Worm (Caenorhabditis elegans) whole organism, L4 larva: Measurements from ENCODE around the gene dve-1.

Experiments
- F10B5.3 ChIP-seq: sonication (generic microtip); optimal IDR thresholded peaks from 2 replicates; lab custom pipeline; 2016; ENCODE audit warnings: mild to moderate bottlenecking, missing genetic modification characterization, missing compliant biosample characterization
- F37D6.2 ChIP-seq: sonication (generic microtip); optimal IDR thresholded peaks from 2 replicates; lab custom pipeline; 2016; ENCODE audit warnings: mild to moderate bottlenecking, missing genetic modification characterization, missing compliant biosample characterization
- F44E2.7 ChIP-seq: fragments of 200-800 bp; sonication (Bioruptor generic); IDR thresholded peaks from 2 replicates; pipeline ENCODE4 v2.1.2; 2022; ENCODE audit warnings: missing genetic modification characterization, missing compliant biosample characterization
- T20F7.1 ChIP-seq: fragments of 200-800 bp; sonication (Bioruptor generic); optimal IDR thresholded peaks from 2 replicates; lab custom pipeline; 2018; ENCODE audit warnings: mild to moderate bottlenecking, missing genetic modification characterization, missing compliant biosample characterization
- Y48G9A.11 ChIP-seq: fragments of 200-800 bp; sonication (Bioruptor generic); IDR thresholded peaks from 2 replicates; pipeline ENCODE4 v1.3.6; 2022; ENCODE audit warnings: missing genetic modification reagents, missing genetic modification characterization, missing compliant biosample characterization
- ZK546.5 ChIP-seq, 2 experiments: sonication (generic microtip); optimal IDR thresholded peaks; 2 replicates each; lab custom pipeline; 2017; ENCODE audit warnings: missing biosample characterization in 2 of 2, missing genetic modification characterization in 2 of 2
- aha-1 ChIP-seq: fragments of 150-350 bp; peaks from one replicate; lab custom pipeline; 2014; ENCODE audit warnings: missing biosample characterization, missing genetic modification characterization
- aly-2 ChIP-seq: sonication (generic microtip); optimal IDR thresholded peaks from 2 replicates; lab custom pipeline; 2018; ENCODE audit warnings: missing biosample characterization, missing genetic modification characterization
- ceh-44 ChIP-seq: fragments of 200-800 bp; sonication (Bioruptor generic); IDR thresholded peaks from 2 replicates; pipeline ENCODE4 v1.3.6; 2022; ENCODE audit warnings: missing genetic modification reagents, missing genetic modification characterization, missing compliant biosample characterization
- cey-2 ChIP-seq: sonication (generic microtip); optimal IDR thresholded peaks from 3 replicates; lab custom pipeline; 2017; ENCODE audit warnings: missing genetic modification characterization, mild to moderate bottlenecking, missing compliant biosample characterization, antibody characterized with exemption, borderline replicate concordance; ENCODE audit not compliant: insufficient read depth
- daf-16 ChIP-seq, 3 experiments: sonication (generic microtip); optimal IDR thresholded peaks; 2 replicates each; lab custom pipeline; 2016 to 2017; ENCODE audit warnings: missing genetic modification characterization in 3 of 3, missing genetic modification reagents in 3 of 3, mild to moderate bottlenecking in 2 of 3, missing compliant biosample characterization in 2 of 3, missing biosample characterization in 1 of 3, moderate library complexity in 1 of 3
- daf-8 ChIP-seq: fragments of 200-800 bp; sonication (Bioruptor generic); IDR thresholded peaks from 2 replicates; pipeline ENCODE4 v1.3.6; 2022; ENCODE audit warnings: missing genetic modification characterization, missing compliant biosample characterization
- dmd-6 ChIP-seq: fragments of 200-800 bp; sonication (Bioruptor generic); IDR thresholded peaks from 2 replicates; pipeline ENCODE4 v1.3.6; 2022; ENCODE audit warnings: missing genetic modification reagents, missing genetic modification characterization, missing compliant biosample characterization
- dmd-9 ChIP-seq: fragments of 200-800 bp; sonication (Bioruptor generic); IDR thresholded peaks from 2 replicates; pipeline ENCODE4 v1.3.6; 2022; ENCODE audit warnings: missing genetic modification reagents, missing genetic modification characterization, missing compliant biosample characterization
- dpl-1 ChIP-seq: fragments of 150-350 bp; optimal IDR thresholded peaks from 2 replicates; lab custom pipeline; 2014; ENCODE audit warnings: missing biosample characterization, missing genetic modification reagents, missing genetic modification characterization
- duxl-1 ChIP-seq: sonication (generic microtip); optimal IDR thresholded peaks from 2 replicates; lab custom pipeline; 2016; ENCODE audit warnings: mild to moderate bottlenecking, missing genetic modification characterization, moderate library complexity, missing compliant biosample characterization; ENCODE audit not compliant: poor library complexity
- dve-1 ChIP-seq: sonication (generic microtip); optimal IDR thresholded peaks from 2 replicates; lab custom pipeline; 2017; ENCODE audit warnings: antibody characterized with exemption, mild to moderate bottlenecking, missing genetic modification characterization, missing compliant biosample characterization; ENCODE audit not compliant: insufficient read depth
- fkh-10 ChIP-seq: fragments of 150-350 bp; optimal IDR thresholded peaks from 2 replicates; lab custom pipeline; 2014; ENCODE audit warnings: missing biosample characterization, missing genetic modification reagents, missing genetic modification characterization
- hif-1 ChIP-seq, 2 experiments: sonication (generic microtip); optimal IDR thresholded peaks; 2 replicates each; lab custom pipeline; 2016 to 2017; ENCODE audit warnings: missing compliant biosample characterization in 2 of 2, missing genetic modification characterization in 2 of 2, missing genetic modification reagents in 2 of 2, missing genotype in 2 of 2, mild to moderate bottlenecking in 1 of 2
- hlh-11 ChIP-seq: fragments of 200-800 bp; sonication (Bioruptor generic); optimal IDR thresholded peaks from 2 replicates; lab custom pipeline; 2018; ENCODE audit warnings: mild to moderate bottlenecking, missing genetic modification characterization, missing compliant biosample characterization
- hlh-30 ChIP-seq: sonication (generic microtip); optimal IDR thresholded peaks from 2 replicates; lab custom pipeline; 2017; ENCODE audit warnings: antibody characterized with exemption, mild to moderate bottlenecking, missing genetic modification characterization, missing compliant biosample characterization; ENCODE audit not compliant: insufficient read depth
- hmg-1.1 ChIP-seq: fragments of 200-800 bp; sonication (Bioruptor generic); IDR thresholded peaks from 2 replicates; pipeline ENCODE4 v1.3.6; 2022; ENCODE audit warnings: missing genetic modification reagents, missing genetic modification characterization, missing compliant biosample characterization
- jun-1 ChIP-seq: fragments of 150-350 bp; optimal IDR thresholded peaks from 2 replicates; lab custom pipeline; 2014; ENCODE audit warnings: missing biosample characterization, missing genetic modification reagents, missing genetic modification characterization
- lin-29 ChIP-seq: fragments of 200-800 bp; sonication (Bioruptor generic); IDR thresholded peaks from 2 replicates; pipeline ENCODE4 v1.3.6; 2022; ENCODE audit warnings: missing genetic modification reagents, missing genetic modification characterization, missing compliant biosample characterization
- lin-38 ChIP-seq: fragments of 200-800 bp; sonication (Bioruptor generic); IDR thresholded peaks from 2 replicates; pipeline ENCODE4 v1.3.6; 2022; ENCODE audit warnings: missing genetic modification reagents, missing genetic modification characterization, missing compliant biosample characterization
- lir-3 ChIP-seq: sonication (generic microtip); optimal IDR thresholded peaks from 2 replicates; lab custom pipeline; 2016; ENCODE audit warnings: mild to moderate bottlenecking, missing genetic modification characterization, missing compliant biosample characterization
- lsy-2 ChIP-seq, 2 experiments: fragments of 150-350 bp in 1 of 2; sonication (generic microtip) in 1 of 2; optimal IDR thresholded peaks; 2 replicates each; lab custom pipeline; 2014 to 2017; ENCODE audit warnings: missing biosample characterization in 2 of 2, missing genetic modification characterization in 2 of 2
- mdl-1 ChIP-seq, 2 experiments: fragments of 150-350 bp in 1 of 2; sonication (generic microtip) in 1 of 2; optimal IDR thresholded peaks; 2 replicates each; lab custom pipeline; 2014 to 2017; ENCODE audit warnings: missing biosample characterization in 2 of 2, missing genetic modification characterization in 2 of 2
- mep-1 ChIP-seq: fragments of 150-350 bp; sonication (generic microtip); optimal IDR thresholded peaks from 3 replicates; lab custom pipeline; 2014; ENCODE audit warnings: missing biosample characterization, missing genetic modification characterization
- mes-2 ChIP-seq: sonication (generic microtip); optimal IDR thresholded peaks from 2 replicates; lab custom pipeline; 2016; ENCODE audit warnings: missing genotype, mild to moderate bottlenecking, missing genetic modification characterization, missing compliant biosample characterization; ENCODE audit not compliant: poor library complexity, severe bottlenecking
- mxl-3 ChIP-seq: fragments of 200-800 bp; sonication (Bioruptor generic); optimal IDR thresholded peaks from 2 replicates; lab custom pipeline; 2018; ENCODE audit warnings: mild to moderate bottlenecking, missing genetic modification characterization, missing compliant biosample characterization
- nhr-11 ChIP-seq: fragments of 150-350 bp; optimal IDR thresholded peaks from 2 replicates; lab custom pipeline; 2014; ENCODE audit warnings: missing biosample characterization, missing genetic modification characterization
- nhr-111 ChIP-seq: fragments of 200-800 bp; sonication (Bioruptor generic); optimal IDR thresholded peaks from 2 replicates; lab custom pipeline; 2018; ENCODE audit warnings: mild to moderate bottlenecking, missing genetic modification characterization, missing compliant biosample characterization
- nhr-28 ChIP-seq: fragments of 150-350 bp; optimal IDR thresholded peaks from 2 replicates; lab custom pipeline; 2014; ENCODE audit warnings: missing biosample characterization, missing genetic modification characterization
- nhr-6 ChIP-seq: fragments of 150-350 bp; optimal IDR thresholded peaks from 2 replicates; lab custom pipeline; 2014; ENCODE audit warnings: missing biosample characterization, missing genetic modification characterization
- nhr-77 ChIP-seq: fragments of 150-350 bp; optimal IDR thresholded peaks from 2 replicates; lab custom pipeline; 2014; ENCODE audit warnings: missing biosample characterization, missing genetic modification characterization
- pqm-1 ChIP-seq: sonication (generic microtip); optimal IDR thresholded peaks from 2 replicates; lab custom pipeline; 2017; ENCODE audit warnings: missing biosample characterization, missing genetic modification characterization
- rbr-2 ChIP-seq: sonication (generic microtip); optimal IDR thresholded peaks from 2 replicates; lab custom pipeline; 2016; ENCODE audit warnings: missing genotype, missing genetic modification characterization, missing compliant biosample characterization
- saeg-2 ChIP-seq: fragments of 200-800 bp; sonication (Bioruptor generic); IDR thresholded peaks from 2 replicates; pipeline ENCODE4 v1.3.6; 2022; ENCODE audit warnings: missing genetic modification reagents, missing genetic modification characterization, missing compliant biosample characterization
- spr-1 ChIP-seq: sonication (generic microtip); optimal IDR thresholded peaks from 2 replicates; lab custom pipeline; 2016; ENCODE audit warnings: mild to moderate bottlenecking, missing genetic modification characterization, missing compliant biosample characterization
- tag-97 ChIP-seq: fragments of 200-800 bp; sonication (Bioruptor generic); IDR thresholded peaks from 2 replicates; pipeline ENCODE4 v1.3.6; 2022; ENCODE audit warnings: missing genetic modification characterization, missing compliant biosample characterization
- tra-1 ChIP-seq: fragments of 200-800 bp; sonication (Bioruptor generic); IDR thresholded peaks from 2 replicates; pipeline ENCODE4 v1.3.6; 2022; ENCODE audit warnings: missing genetic modification reagents, missing genetic modification characterization, missing compliant biosample characterization
- unc-130 ChIP-seq: sonication (generic microtip); optimal IDR thresholded peaks from 2 replicates; lab custom pipeline; 2016; ENCODE audit warnings: missing genetic modification reagents, missing genetic modification characterization, missing compliant biosample characterization
- unc-39 ChIP-seq: sonication (generic microtip); optimal IDR thresholded peaks from 2 replicates; lab custom pipeline; 2017; ENCODE audit warnings: missing biosample characterization, missing genetic modification characterization
- unc-62 ChIP-seq, 3 experiments: fragments of 150-350 bp in 1 of 3; sonication (generic microtip); optimal IDR thresholded peaks in 2 of 3; peaks in 1 of 3; 1 replicate in 1 of 3; 2 replicates in 2 of 3; lab custom pipeline; 2014 to 2017; ENCODE audit warnings: missing biosample characterization in 3 of 3, missing genetic modification characterization in 3 of 3, missing genetic modification reagents in 3 of 3, missing genotype in 1 of 3
- zfp-3 ChIP-seq: fragments of 200-800 bp; sonication (Bioruptor generic); conservative IDR thresholded peaks from 2 replicates; pipeline ENCODE4 v1.3.6; 2022; ENCODE audit warnings: missing genetic modification reagents, missing genetic modification characterization, missing compliant biosample characterization
- zip-11 ChIP-seq: fragments of 200-800 bp; sonication (Bioruptor generic); IDR thresholded peaks from 2 replicates; pipeline ENCODE4 v1.3.6; 2022; ENCODE audit warnings: missing genetic modification characterization, missing compliant biosample characterization
- zip-2 ChIP-seq: fragments of 150-350 bp; optimal IDR thresholded peaks from 2 replicates; lab custom pipeline; 2014; ENCODE audit warnings: missing biosample characterization, missing genetic modification characterization

dve-1 gene

DNA sequence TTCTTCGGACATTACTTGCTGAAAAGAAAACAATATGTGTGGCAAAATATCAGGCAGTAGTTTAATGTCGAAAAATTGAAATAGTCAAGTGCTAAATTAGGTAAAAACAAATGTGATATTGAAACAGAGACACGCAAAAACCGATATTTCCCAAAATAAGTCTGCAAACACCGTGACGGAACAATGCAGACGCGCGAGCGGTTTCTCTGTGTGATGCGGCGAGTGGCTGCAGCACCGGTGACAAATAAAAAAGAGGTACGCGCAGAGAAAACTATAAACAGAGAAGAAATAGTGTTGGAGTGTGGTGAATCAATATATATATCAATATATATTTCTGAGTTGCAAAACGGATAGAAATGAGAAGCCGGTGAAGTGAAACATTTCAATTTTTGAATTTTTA is 50.9 kb downstream of the dve-1 start, which contains the start of gene ife-2:
TSS of gene ife-2 (minus strand) at position 18 of the 400 bp plus-strand sequence.
- TF ChIP-seq nhr-11 (peak; percentile 39), rbr-2 (tag; lab: Kevin White, UChicago) (peak; percentile 54), mdl-1 (tag; optimal IDR thresholded peaks at IDR 0.05; lab: Kevin White, UChicago) (peak in 1 of 2 experiments; percentile 39), mxl-3 (GFP tag; lab: Kevin White, UChicago) (peak; percentile 58), pqm-1 (tag; lab: Kevin White, UChicago) (peak; percentile 7), jun-1 (tag; lab: Kevin White, UChicago) (peak; percentile 30), zfp-3 (GFP tag; lab: Robert Waterston, UW) (no peak), F10B5.3 (tag; lab: Kevin White, UChicago) (peak; percentile 9), tra-1 (no peak), nhr-77 (peak; percentile 79), unc-62 (GFP tag; optimal IDR thresholded peaks at IDR 0.05 in 1 of 2; lab: Kevin White, UChicago) (no peak), unc-62 (tag; optimal IDR thresholded peaks at IDR 0.05; lab: Kevin White, UChicago) (no peak), lsy-2 (tag; optimal IDR thresholded peaks at IDR 0.05; lab: Kevin White, UChicago) (peak in 1 of 2 experiments; percentile 82), dmd-9 (GFP tag; lab: Robert Waterston, UW) (no peak), mep-1 (peak; percentile 79), mes-2 (tag; lab: Kevin White, UChicago) (peak; percentile 77), lin-38 (GFP tag; lab: Robert Waterston, UW) (peak; percentile 46), hif-1 (tag; optimal IDR thresholded peaks at IDR 0.05; lab: Kevin White, UChicago) (peak in 1 of 2 experiments; percentile 24), unc-130 (no peak), nhr-6 (tag; lab: Kevin White, UChicago) (peak; percentile 75), lir-3 (tag; lab: Kevin White, UChicago) (no peak), nhr-28 (tag; lab: Kevin White, UChicago) (peak; percentile 89), dmd-6 (GFP tag; lab: Robert Waterston, UW) (peak; percentile 40; the same call in 1 of the 2 replicates), dpl-1 (peak; percentile 71), aha-1 (tag; lab: Kevin White, UChicago) (peak; percentile 80), saeg-2 (GFP tag; lab: Robert Waterston, UW) (no peak), dve-1 (tag; lab: Kevin White, UChicago) (peak; percentile 88), cey-2 (no peak), spr-1 (tag; lab: Kevin White, UChicago) (peak; percentile 26), hlh-11 (tag; lab: Kevin White, UChicago) (peak; percentile 71), F37D6.2 (tag; lab: Kevin White, UChicago) (no peak), daf-16 (GFP tag; optimal IDR thresholded peaks at IDR 0.05; lab: Kevin White, UChicago) (peak in 1 of 2 experiments; percentile 42), daf-16 (tag; optimal IDR thresholded peaks at IDR 0.05; lab: Kevin White, UChicago) (peak; percentile 87), hmg-1.1 (peak; percentile 63), ceh-44 (GFP tag; lab: Robert Waterston, UW) (no peak), hlh-30 (tag; lab: Kevin White, UChicago) (peak; percentile 85), duxl-1 (tag; lab: Kevin White, UChicago) (peak; percentile 54)
- TF ChIP-seq, all 104 proteins: peak for 25

DNA sequence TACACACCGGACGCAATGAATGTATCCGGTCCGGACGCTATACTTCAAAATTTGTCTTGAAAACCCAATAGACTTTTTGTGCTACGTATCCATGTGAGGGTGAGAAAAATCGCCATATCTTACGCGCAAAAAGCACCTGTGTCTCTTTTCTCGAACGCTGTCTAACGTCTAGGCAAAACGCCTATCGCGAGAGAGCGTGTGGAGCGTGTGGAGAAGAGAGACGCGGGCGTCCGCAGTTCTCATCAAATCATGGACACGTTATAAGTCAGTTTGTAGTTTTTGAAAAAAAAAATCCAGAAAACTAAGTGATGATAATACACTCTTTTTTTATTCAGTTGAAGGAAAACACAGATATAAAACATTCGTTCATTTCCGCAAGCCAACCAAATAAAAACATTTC is 52.6 kb downstream of the dve-1 start:
- TF ChIP-seq ZK546.5 (tag; optimal IDR thresholded peaks at IDR 0.05; lab: Kevin White, UChicago) (no peak), jun-1 (tag; lab: Kevin White, UChicago) (no peak), zip-11 (no peak), daf-16 (GFP tag; optimal IDR thresholded peaks at IDR 0.05; lab: Kevin White, UChicago) (no peak), daf-16 (tag; optimal IDR thresholded peaks at IDR 0.05; lab: Kevin White, UChicago) (no peak), tag-97 (GFP tag; lab: Robert Waterston, UW) (no peak), F44E2.7 (no peak), unc-39 (tag; lab: Kevin White, UChicago) (no peak), rbr-2 (tag; lab: Kevin White, UChicago) (no peak), zip-2 (no peak), nhr-111 (GFP tag; lab: Kevin White, UChicago) (no peak), lsy-2 (tag; optimal IDR thresholded peaks at IDR 0.05; lab: Kevin White, UChicago) (no peak), lin-29 (GFP tag; lab: Robert Waterston, UW) (no peak), hlh-11 (tag; lab: Kevin White, UChicago) (peak; percentile 22), unc-130 (no peak), hmg-1.1 (peak; percentile 62), daf-8 (no peak), fkh-10 (GFP tag; lab: Kevin White, UChicago) (no peak), aly-2 (no peak), Y48G9A.11 (GFP tag; lab: Robert Waterston, UW) (no peak), T20F7.1 (GFP tag; lab: Kevin White, UChicago) (no peak), lin-38 (GFP tag; lab: Robert Waterston, UW) (no peak; the same call in 1 of the 2 replicates)
